Fruit fly (Drosophila melanogaster) whole organism, adult: ENCODE data around the gene CG31898.
A peak's percentile ranks its signal among the peaks of the same experiment; 100 is the strongest.

Experiments used
- CG14711 ChIP-seq: fragments of 200-800 bp; sonication (Bioruptor generic); optimal IDR thresholded peaks from 2 replicates; lab custom pipeline; 2018; ENCODE audit warnings: missing biosample characterization, mild to moderate bottlenecking, missing genetic modification characterization, moderate library complexity
- CG1620 ChIP-seq: fragments of 200-800 bp; sonication (Bioruptor generic); optimal IDR thresholded peaks from 2 replicates; lab custom pipeline; 2016; ENCODE audit warnings: missing biosample characterization, missing genetic modification characterization
- CG33017 ChIP-seq: fragments of 200-800 bp; sonication (Bioruptor generic); optimal IDR thresholded peaks from 2 replicates; lab custom pipeline; 2018; ENCODE audit warnings: missing biosample characterization, mild to moderate bottlenecking, missing genetic modification characterization, moderate library complexity
- CG7045 ChIP-seq: fragments of 200-800 bp; sonication (Bioruptor generic); optimal IDR thresholded peaks from 2 replicates; lab custom pipeline; 2017; ENCODE audit warnings: missing biosample characterization, mild to moderate bottlenecking, missing genetic modification characterization
- CG7101 ChIP-seq: fragments of 200-800 bp; sonication (Bioruptor generic); optimal IDR thresholded peaks from 2 replicates; lab custom pipeline; 2018; ENCODE audit warnings: missing biosample characterization, mild to moderate bottlenecking, missing genetic modification characterization, moderate library complexity
- Crg-1 ChIP-seq: fragments of 200-800 bp; sonication (Bioruptor generic); optimal IDR thresholded peaks from 2 replicates; lab custom pipeline; 2016; ENCODE audit warnings: missing biosample characterization, missing genetic modification characterization
- cic ChIP-seq: fragments of 200-800 bp; sonication (Bioruptor generic); optimal IDR thresholded peaks from 2 replicates; lab custom pipeline; 2017; ENCODE audit warnings: missing biosample characterization, mild to moderate bottlenecking, missing genetic modification characterization, moderate library complexity
- cnc ChIP-seq, 2 experiments: fragments of >200 bp; optimal IDR thresholded peaks; 2 replicates each; lab custom pipeline; 2017
- ovo ChIP-seq: fragments of 200-800 bp; sonication (Bioruptor generic); optimal IDR thresholded peaks from 2 replicates; lab custom pipeline; 2016; ENCODE audit warnings: missing biosample characterization, missing genetic modification characterization
- pad ChIP-seq: fragments of 200-800 bp; sonication (Bioruptor generic); optimal IDR thresholded peaks from 3 replicates; lab custom pipeline; 2017; ENCODE audit warnings: missing biosample characterization, missing genetic modification characterization, mild to moderate bottlenecking, moderate library complexity, missing genetic modification reagents
- tj ChIP-seq: fragments of 200-800 bp; sonication (Bioruptor generic); optimal IDR thresholded peaks from 3 replicates; lab custom pipeline; 2017; ENCODE audit warnings: missing biosample characterization, mild to moderate bottlenecking, missing genetic modification characterization, moderate library complexity
- toe ChIP-seq: fragments of 200-800 bp; sonication (Bioruptor generic); optimal IDR thresholded peaks from 2 replicates; lab custom pipeline; 2016; ENCODE audit warnings: missing biosample characterization, missing genetic modification characterization

- TF ChIP-seq pad = peak; percentile 80
- peak; percentile 72 for TF ChIP-seq CG33017 (tag; lab: Kevin White, UChicago)
- TF ChIP-seq cic (GFP tag; lab: Kevin White, UChicago) = peak; percentile 63
- TF ChIP-seq toe = peak; percentile 57
- TF ChIP-seq tj (GFP tag; lab: Kevin White, UChicago) = peak; percentile 53
- TF ChIP-seq CG1620 (GFP tag; lab: Kevin White, UChicago) = peak; percentile 83
- TF ChIP-seq cnc (optimal IDR thresholded peaks at IDR 0.05; lab: Kevin White, UChicago) = no peak
- TF ChIP-seq CG14711 (tag; lab: Kevin White, UChicago) = peak; percentile 70
- peak; percentile 91 for TF ChIP-seq Crg-1 (GFP tag; lab: Kevin White, UChicago)
- TF ChIP-seq CG7101 (tag; lab: Kevin White, UChicago) = peak; percentile 88
- peak; percentile 73 for TF ChIP-seq ovo (GFP tag; lab: Kevin White, UChicago)
- peak; percentile 73 for TF ChIP-seq CG7045
Measured at dm6 chr2L:8382646-8383045, 17.6 kb upstream of the CG31898 start, which contains the start of the genes CG13392 and Rcd4.
